Worm (Caenorhabditis elegans) whole organism, mixed stage, embryonic: ENCODE measurements around the gene nhr-142.

Experiments
- ceh-39 ChIP-seq: fragments of 150-350 bp; optimal IDR thresholded peaks from 2 replicates; lab custom pipeline; 2014; ENCODE audit warnings: missing biosample characterization, missing genetic modification characterization
- lin-32 ChIP-seq: fragments of 200-800 bp; sonication (Bioruptor generic); optimal IDR thresholded peaks from 2 replicates; lab custom pipeline; 2018; ENCODE audit warnings: mild to moderate bottlenecking, missing genetic modification characterization, missing compliant biosample characterization
- nhr-76 ChIP-seq: sonication (generic microtip); optimal IDR thresholded peaks from 2 replicates; lab custom pipeline; 2017; ENCODE audit warnings: missing biosample characterization, missing genetic modification characterization
- tbx-8 ChIP-seq: fragments of 200-800 bp; sonication (Bioruptor generic); optimal IDR thresholded peaks from 2 replicates; lab custom pipeline; 2018; ENCODE audit warnings: mild to moderate bottlenecking, missing genetic modification characterization, moderate library complexity, missing compliant biosample characterization
- unc-62 ChIP-seq: fragments of 150-350 bp; optimal IDR thresholded peaks from 2 replicates; lab custom pipeline; 2014; ENCODE audit warnings: missing biosample characterization, missing genetic modification reagents, missing genetic modification characterization

ce11 chrV:5782687-5783086, 7.7 kb downstream of the nhr-142 start, which contains the start of gene fbxa-183:
- TF ChIP-seq lin-32 (GFP tag; lab: Kevin White, UChicago) (no peak), ceh-39 (tag; lab: Kevin White, UChicago) (no peak), unc-62 (GFP tag; lab: Kevin White, UChicago) (no peak), nhr-76 (tag; lab: Kevin White, UChicago) (no peak), tbx-8 (no peak)
